Fruit fly (Drosophila melanogaster) whole organism, embryonic: ENCODE results near the gene Him.

ENCODE experiments used
- CG13624 ChIP-seq: fragments of 200-800 bp; sonication (Bioruptor generic); optimal IDR thresholded peaks from 2 replicates; lab custom pipeline; 2016; ENCODE audit warnings: missing biosample characterization, missing genetic modification characterization
- CG42726 ChIP-seq: fragments of 200-800 bp; sonication (Bioruptor generic); IDR thresholded peaks from 2 replicates; pipeline ENCODE4 v1.3.6; 2022; ENCODE audit warnings: missing biosample characterization, missing genetic modification characterization; ENCODE audit not compliant: partially characterized antibody
- Deaf1 ChIP-seq: fragments of 200-800 bp; optimal IDR thresholded peaks from 3 replicates; lab custom pipeline; 2019; ENCODE audit warnings: missing biosample characterization, mild to moderate bottlenecking, missing genetic modification characterization, moderate library complexity
- Hr51 ChIP-seq, 2 experiments: fragments of 200-800 bp; sonication (Bioruptor generic); optimal IDR thresholded peaks; 2 replicates in 1 of 2; 3 replicates in 1 of 2; lab custom pipeline; 2016 to 2018; ENCODE audit warnings: missing biosample characterization in 2 of 2, missing genetic modification characterization in 2 of 2, mild to moderate bottlenecking in 1 of 2, moderate library complexity in 1 of 2
- Spps ChIP-seq: fragments of 200-800 bp; sonication (Bioruptor generic); optimal IDR thresholded peaks from 2 replicates; lab custom pipeline; 2018; ENCODE audit warnings: missing biosample characterization, mild to moderate bottlenecking, missing genetic modification characterization
- br ChIP-seq: fragments of >200 bp; optimal IDR thresholded peaks from 2 replicates; lab custom pipeline; 2017
- chn ChIP-seq: fragments of 200-800 bp; sonication (Bioruptor generic); optimal IDR thresholded peaks from 2 replicates; lab custom pipeline; 2016; ENCODE audit warnings: missing biosample characterization, missing genetic modification characterization
- gfzf ChIP-seq: fragments of 200-800 bp; sonication (Bioruptor generic); optimal IDR thresholded peaks from 2 replicates; lab custom pipeline; 2016; ENCODE audit warnings: missing biosample characterization, mild to moderate bottlenecking, missing genetic modification characterization, moderate library complexity
- odd ChIP-seq: fragments of 200-800 bp; sonication (Bioruptor generic); optimal IDR thresholded peaks from 2 replicates; lab custom pipeline; 2017; ENCODE audit warnings: missing biosample characterization, mild to moderate bottlenecking, missing genetic modification characterization
- pzg ChIP-seq: fragments of 200-800 bp; sonication (Bioruptor generic); optimal IDR thresholded peaks from 3 replicates; lab custom pipeline; 2018; ENCODE audit warnings: missing biosample characterization, mild to moderate bottlenecking, missing genetic modification characterization, moderate library complexity
- wdn ChIP-seq: fragments of 200-800 bp; sonication (Bioruptor generic); IDR thresholded peaks from 2 replicates; pipeline ENCODE4 v1.3.6; 2022; ENCODE audit warnings: missing biosample characterization, missing genetic modification characterization

DNA sequence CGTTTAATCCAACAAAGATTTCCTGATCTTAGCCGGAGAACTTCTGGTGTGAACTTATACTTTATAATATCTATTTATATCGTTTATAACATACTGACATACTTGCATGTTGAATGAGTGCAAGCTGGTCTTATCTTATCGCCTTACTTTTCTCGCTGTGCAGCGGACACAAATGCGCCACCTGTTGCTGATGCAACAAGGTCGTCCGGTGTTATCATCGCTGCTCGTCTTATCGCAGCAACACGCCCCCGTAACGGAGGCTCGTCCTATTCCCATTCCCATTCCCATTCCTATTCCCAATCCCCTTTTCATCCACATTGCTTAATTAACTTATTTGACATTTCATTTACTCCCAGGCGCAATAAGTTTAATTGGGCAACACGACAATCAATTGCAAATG lies 45.2 kb downstream of the Him start:
- TF ChIP-seq Spps (no peak), Hr51 (GFP tag; optimal IDR thresholded peaks at IDR 0.05; lab: Kevin White, UChicago) (no peak), odd (GFP tag; lab: Kevin White, UChicago) (no peak), Deaf1 (no peak), br (lab: Kevin White, UChicago) (no peak), pzg (GFP tag; lab: Kevin White, UChicago) (no peak), CG13624 (GFP tag; lab: Kevin White, UChicago) (no peak), gfzf (no peak), chn (GFP tag; lab: Kevin White, UChicago) (no peak), CG42726 (no peak), wdn (no peak)
